Worm (Caenorhabditis elegans): ENCODE data around the gene C25F9.14.

ce11 chrV:19394750-19395149 is 41.5 kb upstream of the C25F9.14 start, which contains the start of gene C25F9.8:
- TF ChIP-seq lin-35 (GFP tag; optimal IDR thresholded peaks at IDR 0.05), result no peak
- no peak for TF ChIP-seq ama-1 (optimal IDR thresholded peaks at IDR 0.05)
